Fruit fly (Drosophila melanogaster) S2 (cell line): ENCODE results near the gene Srrm234.
A peak's percentile ranks its signal among the peaks of the same experiment; 100 is the strongest.

ENCODE experiments used
- CG8478 ChIP-seq: fragments of >200 bp; optimal IDR thresholded peaks from 2 replicates; lab custom pipeline; 2018
- CTCF ChIP-seq, 2 experiments: fragments of >200 bp; optimal IDR thresholded peaks; 2 replicates each; lab custom pipeline; 2018

Gene Srrm234

DNA sequence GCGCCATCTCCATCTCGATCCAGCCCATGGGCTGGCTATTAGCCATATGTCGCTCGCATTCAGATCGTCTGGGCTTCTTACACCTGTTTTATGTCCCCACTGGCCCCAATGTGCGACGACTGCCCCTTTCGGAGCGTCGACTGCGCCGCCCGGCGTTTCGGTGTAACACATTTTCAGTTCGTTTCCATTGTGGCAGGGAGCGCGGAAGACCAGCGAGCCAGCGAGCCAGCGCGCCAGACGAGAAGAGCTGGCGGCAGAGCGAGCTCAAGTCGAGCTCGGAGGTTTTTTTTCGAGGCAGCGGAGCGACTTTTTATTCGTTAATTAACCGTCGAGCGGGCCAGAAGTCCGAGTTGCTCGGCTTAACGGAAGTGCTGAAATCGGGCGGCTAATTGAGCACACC lies 9.5 kb upstream of the Srrm234 start, which contains the start of gene CG7991:
Gene CG7991, plus strand, starts transcription at position 329 of the 400 bp plus-strand sequence.
- TF ChIP-seq CTCF (optimal IDR thresholded peaks at IDR 0.05; lab: Kevin White, UChicago) (no peak), CG8478 (lab: Kevin White, UChicago) (no peak)

DNA sequence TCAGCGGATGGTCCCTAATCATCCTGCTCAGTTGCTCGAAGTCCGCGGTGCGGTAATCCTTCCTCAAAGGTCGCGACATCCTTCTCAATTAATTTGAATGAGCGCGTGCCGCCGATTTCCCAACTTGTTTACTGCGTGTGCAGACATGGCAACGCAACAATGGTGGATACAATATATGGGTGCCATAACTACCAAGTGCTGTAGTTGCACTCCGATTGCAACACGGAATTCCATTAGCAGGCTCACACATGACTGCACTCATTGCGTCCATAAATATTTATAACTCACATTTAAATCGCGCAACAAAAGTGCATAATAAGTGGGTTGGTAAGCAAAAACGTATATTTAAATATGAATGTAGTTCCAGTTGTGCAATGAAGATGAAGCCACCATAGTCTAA lies 7.8 kb upstream of the Srrm234 start, which contains the start of gene CG13930:
Gene CG13930, minus strand, starts transcription at position 101 of the 400 bp plus-strand sequence.
- TF ChIP-seq CG8478 (lab: Kevin White, UChicago), result no peak
- TF ChIP-seq CTCF (optimal IDR thresholded peaks at IDR 0.05; lab: Kevin White, UChicago), result no peak

DNA sequence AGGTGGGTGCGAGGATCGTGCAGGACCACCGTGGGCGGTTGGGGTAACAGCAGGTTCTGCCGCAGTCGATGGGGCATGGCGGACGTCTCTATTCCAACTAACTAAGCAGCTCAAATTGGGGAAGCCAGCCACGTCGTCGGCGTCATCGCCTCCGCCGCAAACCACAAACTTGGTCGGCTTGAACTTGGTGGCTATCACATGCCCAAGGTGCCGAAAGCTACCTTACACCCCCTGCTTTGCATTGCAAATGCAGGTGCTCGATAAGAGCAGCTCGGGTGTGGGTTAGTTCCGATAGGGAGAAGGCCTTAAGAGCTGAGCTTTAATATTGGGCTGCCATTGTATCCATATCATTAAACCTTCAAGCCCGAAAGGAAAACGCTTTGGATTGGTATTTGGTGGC lies 5.1 kb upstream of the Srrm234 start, which contains the start of gene RabX5:
Gene RabX5, minus strand, starts transcription at position 101 of the 400 bp plus-strand sequence.
- TF ChIP-seq CG8478 (lab: Kevin White, UChicago) (no peak), CTCF (optimal IDR thresholded peaks at IDR 0.05; lab: Kevin White, UChicago) (no peak)

DNA sequence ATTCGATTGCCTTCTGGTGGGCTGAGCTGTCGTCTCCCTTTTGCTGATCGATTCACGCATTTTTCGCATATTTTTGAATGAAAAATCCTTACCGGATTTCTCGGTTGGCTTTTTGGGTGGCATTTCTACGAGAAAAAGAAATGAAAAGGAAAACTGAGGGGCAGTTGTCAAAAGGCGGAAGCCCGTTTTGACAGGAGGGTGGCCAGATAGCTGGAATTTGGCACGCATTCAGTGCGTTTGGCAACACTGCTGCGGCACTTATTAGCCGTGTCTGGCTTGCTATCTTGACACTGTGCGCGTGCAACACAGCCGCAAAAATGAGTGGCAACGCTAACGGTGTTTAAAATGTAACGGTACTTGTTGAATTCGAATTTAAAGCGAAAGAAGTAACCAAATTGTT lies 3.6 kb upstream of the Srrm234 start, which contains the start of gene RpL23A:
Gene RpL23A, minus strand, starts transcription at position 151 of the 400 bp plus-strand sequence.
- no peak for TF ChIP-seq CG8478 (lab: Kevin White, UChicago)
- peak; percentile 72 to 74 for TF ChIP-seq CTCF (optimal IDR thresholded peaks at IDR 0.05; lab: Kevin White, UChicago)

DNA sequence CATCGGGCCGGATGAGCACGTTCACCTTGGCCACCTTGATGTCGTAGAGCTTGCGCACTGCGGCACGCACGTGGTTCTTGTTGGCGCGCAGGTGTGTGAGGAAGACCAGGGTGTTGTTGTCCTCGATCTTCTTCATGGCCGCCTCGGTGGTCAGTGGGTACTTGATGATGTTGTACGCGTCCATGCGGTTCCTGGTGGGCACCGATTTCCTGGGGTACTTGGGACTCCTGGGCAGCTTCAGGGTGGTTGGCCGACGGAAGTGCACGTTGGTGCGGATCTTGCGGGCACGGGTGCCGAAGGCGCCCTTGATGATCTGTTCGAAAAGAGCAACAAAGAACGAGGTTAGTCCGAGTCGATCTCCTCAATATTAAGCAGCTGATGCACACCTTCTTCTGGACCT lies 2.6 kb upstream of the Srrm234 start:
- no peak for TF ChIP-seq CTCF (optimal IDR thresholded peaks at IDR 0.05; lab: Kevin White, UChicago)
- no peak for TF ChIP-seq CG8478 (lab: Kevin White, UChicago)

DNA sequence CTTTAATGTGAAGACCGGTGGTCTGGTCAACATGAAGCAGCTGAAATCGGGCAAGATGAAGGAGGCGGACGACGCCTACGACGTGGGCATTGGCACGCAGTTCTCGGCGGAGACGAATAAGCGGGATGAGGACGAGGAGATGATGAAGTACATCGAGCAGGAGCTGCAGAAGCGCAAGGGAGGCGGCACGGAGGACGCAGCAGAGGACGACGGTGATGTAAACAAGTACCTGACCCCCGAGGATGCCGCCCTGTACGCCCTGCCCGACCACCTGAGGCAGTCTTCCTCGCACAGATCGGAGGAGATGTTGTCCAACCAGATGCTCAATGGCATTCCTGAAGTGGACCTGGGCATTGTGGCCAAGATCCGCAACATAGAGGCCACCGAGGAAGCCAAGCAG lies 680 bp upstream of the Srrm234 start:
- no peak for TF ChIP-seq CG8478 (lab: Kevin White, UChicago)
- no peak for TF ChIP-seq CTCF (optimal IDR thresholded peaks at IDR 0.05; lab: Kevin White, UChicago)

DNA sequence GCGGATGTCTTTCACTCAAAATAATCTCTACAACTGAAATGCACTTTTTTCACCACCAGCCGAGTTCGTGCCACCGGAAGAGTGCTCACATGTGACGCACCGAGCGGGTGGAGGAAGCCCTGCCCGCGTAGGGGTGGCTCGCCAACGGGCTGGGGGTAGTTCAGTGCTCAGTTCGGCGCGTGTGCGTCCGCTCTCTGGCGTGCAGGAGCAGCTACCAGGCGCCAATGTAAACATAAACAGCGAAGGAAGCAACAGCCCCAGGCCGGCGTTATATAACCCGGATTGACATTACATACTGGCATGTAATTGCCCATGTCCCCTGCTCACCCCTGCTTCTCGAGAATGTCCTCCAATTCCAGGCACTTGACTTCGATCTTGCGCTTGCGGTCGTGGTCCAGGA lies 659 bp downstream of the Srrm234 start:
- TF ChIP-seq CTCF (optimal IDR thresholded peaks at IDR 0.05; lab: Kevin White, UChicago), result no peak
- no peak for TF ChIP-seq CG8478 (lab: Kevin White, UChicago)

DNA sequence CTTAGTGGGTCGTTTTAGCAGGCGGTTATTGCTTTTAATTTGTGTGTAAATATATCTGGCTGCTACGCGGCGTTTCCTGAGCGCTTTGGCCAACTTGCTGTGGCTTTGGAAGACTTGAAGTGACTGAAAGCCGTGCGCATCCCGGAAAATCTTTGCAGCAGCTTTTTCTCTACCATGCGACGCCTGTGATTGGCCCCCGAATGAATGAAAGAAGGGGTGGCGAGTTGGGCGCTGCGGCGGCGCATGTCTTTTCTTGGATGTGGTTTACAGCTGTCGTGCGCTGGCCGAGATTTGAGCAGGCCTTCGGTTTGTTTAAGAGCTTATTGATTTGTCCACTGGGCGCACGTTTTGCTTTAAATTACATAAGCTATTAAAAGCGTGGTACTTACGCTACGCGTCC lies 1.3 kb downstream of the Srrm234 start:
- TF ChIP-seq CTCF (optimal IDR thresholded peaks at IDR 0.05; lab: Kevin White, UChicago) (no peak), CG8478 (lab: Kevin White, UChicago) (no peak)

DNA sequence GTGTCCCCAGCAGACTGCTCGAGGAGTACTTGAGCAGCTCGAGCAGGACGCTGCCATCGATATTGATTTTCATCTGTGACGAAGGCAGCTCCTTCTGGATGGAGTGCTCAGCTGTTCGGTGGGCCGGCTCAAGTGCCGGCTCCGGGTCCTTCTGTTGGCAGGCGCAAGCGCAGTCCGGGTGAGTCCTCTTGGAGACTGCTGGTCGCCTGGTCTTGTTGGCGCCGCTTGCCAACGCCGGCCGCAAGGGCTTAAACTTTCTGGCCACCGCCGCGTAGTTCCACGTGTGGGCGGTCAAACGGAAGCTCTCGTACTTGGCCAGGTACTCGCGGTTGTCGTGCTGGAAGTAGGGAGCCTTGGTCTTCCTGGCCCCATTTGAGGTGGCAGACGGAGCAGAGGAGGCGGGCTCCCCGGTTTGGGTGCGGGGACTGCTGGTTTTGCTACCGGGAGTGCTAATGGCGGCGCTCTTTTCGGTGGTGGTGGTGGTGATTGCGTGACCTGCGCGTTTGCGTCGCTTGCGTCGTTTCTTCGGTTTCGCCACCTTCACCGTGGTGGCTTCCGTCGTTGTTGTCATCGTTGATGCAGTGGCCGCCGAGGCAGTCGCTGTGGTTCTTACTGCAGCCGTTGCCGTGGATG lies 3.0 kb downstream of the Srrm234 start:
- TF ChIP-seq CTCF (optimal IDR thresholded peaks at IDR 0.05; lab: Kevin White, UChicago) (no peak), CG8478 (lab: Kevin White, UChicago) (no peak)

DNA sequence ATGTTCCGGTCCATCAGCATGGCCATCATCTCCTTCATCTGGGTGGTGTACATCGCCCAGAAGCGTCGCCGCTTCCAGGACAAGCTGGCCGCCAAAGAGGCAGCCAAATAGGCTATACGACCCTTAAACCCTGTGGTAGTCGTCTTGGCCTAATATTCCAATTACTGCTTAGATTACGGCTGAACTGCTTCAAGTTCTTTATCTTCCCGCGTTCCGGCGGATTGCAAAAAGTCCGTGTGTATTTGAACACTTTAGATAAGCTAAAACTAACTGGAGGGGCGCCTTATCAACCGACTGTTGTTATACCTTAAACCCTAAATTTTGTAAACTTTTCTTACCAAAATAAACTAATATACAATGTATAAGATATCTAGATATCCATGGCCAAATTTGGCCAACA lies 11.1 kb downstream of the Srrm234 start:
- TF ChIP-seq CG8478 (lab: Kevin White, UChicago) (no peak), CTCF (optimal IDR thresholded peaks at IDR 0.05; lab: Kevin White, UChicago) (no peak)

DNA sequence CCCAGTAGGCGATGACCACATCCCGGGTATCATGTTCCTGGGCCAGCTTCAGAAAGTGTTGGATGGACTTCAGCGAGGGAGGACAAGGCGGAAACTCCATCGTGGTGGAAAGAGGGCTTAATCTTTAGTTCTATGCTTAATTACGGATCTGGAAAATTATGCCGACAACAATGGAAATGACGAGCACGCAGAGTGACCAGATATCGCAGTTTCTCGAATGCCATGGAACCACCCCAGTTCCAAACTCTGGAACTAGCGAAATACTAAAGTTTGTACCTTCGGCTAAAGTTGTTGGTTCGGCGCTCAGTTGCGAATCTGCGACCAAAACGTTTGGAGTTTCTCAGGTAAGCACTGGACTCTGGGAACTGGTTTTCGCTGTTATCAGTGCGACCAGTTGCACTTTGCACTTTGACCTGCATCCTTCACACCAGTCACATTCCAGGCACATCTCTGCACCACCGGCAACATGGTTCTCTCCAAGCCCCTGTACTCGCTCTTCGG lies 12.1 kb downstream of the Srrm234 start, which contains the start of the genes CG7970 and Vta1:
Gene CG7970, plus strand, starts transcription at position 51 of the 501 bp plus-strand sequence.
Gene Vta1, minus strand, starts transcription at position 201 of the 501 bp plus-strand sequence.
- TF ChIP-seq CTCF (optimal IDR thresholded peaks at IDR 0.05; lab: Kevin White, UChicago), result peak in 1 of 2 experiments; percentile 22
- no peak for TF ChIP-seq CG8478 (lab: Kevin White, UChicago)

DNA sequence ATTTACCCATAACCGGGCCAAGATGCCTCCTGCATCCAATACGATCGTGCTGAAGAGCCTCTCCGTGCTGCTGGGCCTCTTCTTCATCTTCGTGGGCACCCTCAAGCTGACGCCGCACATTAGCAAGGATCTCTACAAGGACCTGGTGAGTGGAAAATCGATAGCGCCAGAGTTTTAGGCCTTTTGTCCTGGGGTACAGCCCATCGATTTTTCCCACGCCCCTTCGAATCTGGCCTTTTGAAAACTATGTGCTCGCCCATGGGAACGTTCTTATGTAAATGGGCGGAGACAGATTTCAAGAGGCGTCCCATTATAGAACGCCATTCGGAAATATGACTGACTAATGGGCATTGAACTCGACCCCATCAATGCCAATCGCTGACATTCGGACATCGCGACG lies 15.5 kb downstream of the Srrm234 start:
- TF ChIP-seq CG8478 (lab: Kevin White, UChicago) (no peak), CTCF (optimal IDR thresholded peaks at IDR 0.05; lab: Kevin White, UChicago) (no peak)

DNA sequence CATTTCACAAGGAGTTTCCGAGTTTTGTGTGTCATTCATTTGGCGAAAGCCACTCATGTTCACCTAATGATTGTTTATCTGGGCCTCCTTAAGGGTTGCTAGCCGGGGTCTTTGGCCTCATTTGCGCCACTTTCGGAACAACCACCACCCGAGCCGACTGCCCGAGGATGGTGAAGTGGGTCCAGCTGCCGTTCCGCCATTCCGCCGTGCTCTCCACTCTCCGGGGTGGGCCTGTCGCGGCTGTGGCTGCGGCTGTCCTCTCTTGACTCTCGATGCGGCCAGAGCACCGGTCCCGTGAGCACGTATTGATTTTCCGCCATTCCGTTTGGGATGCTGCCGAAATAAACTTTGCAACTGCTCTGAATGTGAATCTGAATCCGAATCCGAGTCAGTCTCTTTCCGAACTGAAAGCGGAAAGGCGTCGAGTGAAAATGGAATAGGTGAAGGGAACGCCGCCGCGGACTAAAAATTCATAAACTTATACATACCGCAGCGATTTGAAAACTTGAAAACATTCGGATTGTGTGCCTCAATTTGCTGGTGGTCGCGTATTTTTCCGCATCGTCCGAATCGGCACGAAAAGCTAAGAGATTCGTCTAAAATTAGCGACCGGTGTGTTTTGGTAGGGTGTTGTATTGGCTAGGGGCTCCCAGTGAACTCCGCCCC lies 16.0 kb downstream of the Srrm234 start, which contains the start of gene CG13920:
Gene CG13920, plus strand, starts transcription at position 255 of the 666 bp plus-strand sequence.
- TF ChIP-seq CTCF (optimal IDR thresholded peaks at IDR 0.05; lab: Kevin White, UChicago) (no peak), CG8478 (lab: Kevin White, UChicago) (no peak)

DNA sequence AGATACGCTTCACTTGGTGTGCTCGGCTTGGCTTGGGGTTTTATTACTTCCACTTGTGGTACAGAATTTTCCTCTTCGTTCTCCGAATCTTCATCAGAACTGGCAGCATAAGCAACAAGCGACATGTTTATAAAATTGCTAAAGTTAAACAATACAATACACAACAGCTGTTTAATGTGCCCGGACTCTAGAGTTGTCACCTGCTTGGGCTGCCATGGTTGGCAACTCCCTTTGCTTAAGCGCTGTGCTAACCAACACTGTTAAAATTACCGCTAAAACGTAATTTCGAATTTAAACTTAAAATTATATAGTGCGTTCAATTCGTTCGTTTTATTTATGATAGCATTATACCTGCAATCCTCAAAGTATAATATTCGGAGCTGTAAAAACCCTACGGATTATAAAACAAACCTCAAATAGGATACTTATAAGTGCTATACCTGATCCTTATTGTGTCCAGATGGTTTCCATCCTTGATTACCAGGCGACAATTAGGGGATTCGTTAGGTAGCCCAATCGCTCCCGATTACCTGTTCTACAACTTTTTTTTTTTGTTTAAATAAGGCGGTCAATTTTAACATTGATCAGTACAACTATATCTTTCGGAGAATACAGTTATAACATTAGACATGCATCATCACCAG lies 17.5 kb downstream of the Srrm234 start, which contains the start of the genes CG17249 and Bro:
Gene CG17249, minus strand, starts transcription at position 189 of the 644 bp plus-strand sequence.
Gene Bro, plus strand, starts transcription at position 594 of the 644 bp plus-strand sequence.
- TF ChIP-seq CG8478 (lab: Kevin White, UChicago) (no peak), CTCF (optimal IDR thresholded peaks at IDR 0.05; lab: Kevin White, UChicago) (peak in 1 of 2 experiments; percentile 8)
